Worm (Caenorhabditis elegans) whole organism, mixed stage, embryonic: ENCODE data around the gene F13A7.7.

Source experiments
- M03D4.4 ChIP-seq: sonication (generic microtip); optimal IDR thresholded peaks from 2 replicates; lab custom pipeline; 2017; ENCODE audit warnings: mild to moderate bottlenecking, missing genetic modification characterization, missing compliant biosample characterization
- bed-3 ChIP-seq: fragments of 200-800 bp; sonication (Bioruptor generic); optimal IDR thresholded peaks from 3 replicates; lab custom pipeline; 2018; ENCODE audit warnings: mild to moderate bottlenecking, missing genetic modification characterization, moderate library complexity, missing compliant biosample characterization
- blmp-1 ChIP-seq: fragments of 150-350 bp; optimal IDR thresholded peaks from 2 replicates; lab custom pipeline; 2014; ENCODE audit warnings: missing biosample characterization, missing genetic modification characterization
- ceh-39 ChIP-seq: fragments of 150-350 bp; optimal IDR thresholded peaks from 2 replicates; lab custom pipeline; 2014; ENCODE audit warnings: missing biosample characterization, missing genetic modification characterization
- ceh-43 ChIP-seq: fragments of 200-800 bp; sonication (Bioruptor generic); optimal IDR thresholded peaks from 2 replicates; lab custom pipeline; 2018; ENCODE audit warnings: mild to moderate bottlenecking, missing genetic modification characterization, moderate library complexity, missing compliant biosample characterization
- ceh-83 ChIP-seq: fragments of 200-800 bp; sonication (Bioruptor generic); optimal IDR thresholded peaks from 2 replicates; lab custom pipeline; 2018; ENCODE audit warnings: mild to moderate bottlenecking, missing genetic modification characterization, missing compliant biosample characterization
- ces-1 ChIP-seq: fragments of 150-350 bp; optimal IDR thresholded peaks from 2 replicates; lab custom pipeline; 2014; ENCODE audit warnings: missing biosample characterization, missing genetic modification reagents, missing genetic modification characterization
- cnd-1 ChIP-seq: fragments of 200-800 bp; sonication (Bioruptor generic); optimal IDR thresholded peaks from 2 replicates; lab custom pipeline; 2018; ENCODE audit warnings: mild to moderate bottlenecking, missing genetic modification characterization, missing compliant biosample characterization
- drap-1 ChIP-seq: fragments of 200-800 bp; sonication (Bioruptor generic); optimal IDR thresholded peaks from 3 replicates; lab custom pipeline; 2018; ENCODE audit warnings: mild to moderate bottlenecking, missing genetic modification characterization, missing compliant biosample characterization
- elt-1 ChIP-seq: sonication (generic microtip); optimal IDR thresholded peaks from 2 replicates; lab custom pipeline; 2017; ENCODE audit warnings: missing genetic modification characterization, mild to moderate bottlenecking, missing compliant biosample characterization, antibody characterized with exemption, moderate library complexity, borderline replicate concordance; ENCODE audit not compliant: insufficient read depth
- elt-3 ChIP-seq: fragments of 150-350 bp; optimal IDR thresholded peaks from 2 replicates; lab custom pipeline; 2014; ENCODE audit warnings: missing biosample characterization, missing genetic modification characterization
- flh-1 ChIP-seq: fragments of 200-800 bp; sonication (Bioruptor generic); optimal IDR thresholded peaks from 2 replicates; lab custom pipeline; 2018; ENCODE audit warnings: mild to moderate bottlenecking, missing genetic modification characterization, moderate library complexity, missing compliant biosample characterization
- ham-2 ChIP-seq: fragments of 200-800 bp; sonication (Bioruptor generic); optimal IDR thresholded peaks from 2 replicates; lab custom pipeline; 2018; ENCODE audit warnings: mild to moderate bottlenecking, missing genetic modification characterization, missing compliant biosample characterization
- hlh-1 ChIP-seq: fragments of 150-350 bp; optimal IDR thresholded peaks from 2 replicates; lab custom pipeline; 2014; ENCODE audit warnings: missing biosample characterization, missing genetic modification reagents, missing genetic modification characterization
- lin-13 ChIP-seq: fragments of 150-350 bp; optimal IDR thresholded peaks from 2 replicates; lab custom pipeline; 2014; ENCODE audit warnings: missing biosample characterization, missing genetic modification characterization
- lin-32 ChIP-seq: fragments of 200-800 bp; sonication (Bioruptor generic); optimal IDR thresholded peaks from 2 replicates; lab custom pipeline; 2018; ENCODE audit warnings: mild to moderate bottlenecking, missing genetic modification characterization, missing compliant biosample characterization
- lsy-2 ChIP-seq: fragments of 150-350 bp; optimal IDR thresholded peaks from 2 replicates; lab custom pipeline; 2014; ENCODE audit warnings: missing biosample characterization, missing genetic modification characterization
- mab-5 ChIP-seq: fragments of 150-350 bp; optimal IDR thresholded peaks from 2 replicates; lab custom pipeline; 2014; ENCODE audit warnings: missing biosample characterization, missing genetic modification characterization
- mep-1 ChIP-seq: fragments of 150-350 bp; optimal IDR thresholded peaks from 2 replicates; lab custom pipeline; 2017; ENCODE audit warnings: missing biosample characterization, missing genetic modification reagents, missing genetic modification characterization, inconsistent platforms
- mls-2 ChIP-seq: sonication (generic microtip); optimal IDR thresholded peaks from 2 replicates; lab custom pipeline; 2016; ENCODE audit warnings: mild to moderate bottlenecking, missing genetic modification characterization, moderate library complexity, missing compliant biosample characterization
- nhr-12 ChIP-seq: fragments of 150-350 bp; optimal IDR thresholded peaks from 2 replicates; lab custom pipeline; 2014; ENCODE audit warnings: missing biosample characterization, missing genetic modification characterization
- nhr-2 ChIP-seq: fragments of 150-350 bp; optimal IDR thresholded peaks from 2 replicates; lab custom pipeline; 2014; ENCODE audit warnings: missing biosample characterization, missing genetic modification characterization
- nhr-237 ChIP-seq: fragments of 150-350 bp; optimal IDR thresholded peaks from 2 replicates; lab custom pipeline; 2014; ENCODE audit warnings: missing biosample characterization, missing genetic modification characterization
- nhr-28 ChIP-seq: fragments of 150-350 bp; optimal IDR thresholded peaks from 2 replicates; lab custom pipeline; 2014; ENCODE audit warnings: missing biosample characterization, missing genetic modification characterization
- nhr-76 ChIP-seq: sonication (generic microtip); optimal IDR thresholded peaks from 2 replicates; lab custom pipeline; 2017; ENCODE audit warnings: missing biosample characterization, missing genetic modification characterization
- pha-4 ChIP-seq: fragments of 150-350 bp; optimal IDR thresholded peaks from 2 replicates; lab custom pipeline; 2018; ENCODE audit warnings: missing biosample characterization, missing genetic modification reagents, missing genetic modification characterization
- sem-2 ChIP-seq: fragments of 200-800 bp; sonication (Bioruptor generic); optimal IDR thresholded peaks from 2 replicates; lab custom pipeline; 2018; ENCODE audit warnings: mild to moderate bottlenecking, missing genetic modification characterization, missing compliant biosample characterization
- snpc-4 ChIP-seq: fragments of 150-350 bp; optimal IDR thresholded peaks from 2 replicates; lab custom pipeline; 2014; ENCODE audit warnings: missing biosample characterization, missing genetic modification characterization
- sptf-1 ChIP-seq: sonication (generic microtip); optimal IDR thresholded peaks from 2 replicates; lab custom pipeline; 2017; ENCODE audit warnings: mild to moderate bottlenecking, missing genetic modification characterization, moderate library complexity, missing compliant biosample characterization
- tbx-8 ChIP-seq: fragments of 200-800 bp; sonication (Bioruptor generic); optimal IDR thresholded peaks from 2 replicates; lab custom pipeline; 2018; ENCODE audit warnings: mild to moderate bottlenecking, missing genetic modification characterization, moderate library complexity, missing compliant biosample characterization
- unc-120 ChIP-seq: sonication (generic microtip); optimal IDR thresholded peaks from 2 replicates; lab custom pipeline; 2017; ENCODE audit warnings: missing genetic modification characterization, missing compliant biosample characterization; ENCODE audit not compliant: poor library complexity, severe bottlenecking
- unc-39 ChIP-seq: fragments of 150-350 bp; optimal IDR thresholded peaks from 2 replicates; lab custom pipeline; 2014; ENCODE audit warnings: missing biosample characterization, missing genetic modification characterization
- unc-62 ChIP-seq: fragments of 150-350 bp; optimal IDR thresholded peaks from 2 replicates; lab custom pipeline; 2014; ENCODE audit warnings: missing biosample characterization, missing genetic modification reagents, missing genetic modification characterization
- zip-8 ChIP-seq: fragments of 150-350 bp; optimal IDR thresholded peaks from 2 replicates; lab custom pipeline; 2014; ENCODE audit warnings: missing biosample characterization, missing genetic modification characterization
- ztf-11 ChIP-seq: fragments of 150-350 bp; optimal IDR thresholded peaks from 2 replicates; lab custom pipeline; 2014; ENCODE audit warnings: missing biosample characterization, missing genetic modification characterization

F13A7.7 gene

DNA sequence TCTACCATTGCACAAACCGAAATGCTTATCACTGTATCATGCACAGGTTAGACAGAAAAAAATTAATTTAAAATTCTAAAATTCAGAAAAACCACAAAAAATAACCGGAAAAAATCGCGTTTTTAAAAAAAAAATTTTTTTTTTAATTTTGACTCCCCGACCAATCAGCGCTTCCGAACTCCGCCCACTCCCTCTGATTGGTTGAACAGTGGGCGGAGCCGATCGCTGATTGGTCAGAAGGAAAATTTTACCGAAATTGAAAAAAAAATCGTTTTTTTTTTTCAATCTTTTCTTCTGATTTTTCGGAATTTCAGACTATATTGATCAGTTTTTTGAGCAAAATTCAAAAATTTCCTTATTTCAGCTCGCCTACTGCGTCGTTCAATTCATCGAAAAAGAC lies 22.3 kb downstream of the F13A7.7 start:
- TF ChIP-seq nhr-76 (no peak), ceh-39 (tag; lab: Kevin White, UChicago) (no peak), ceh-83 (GFP tag; lab: Kevin White, UChicago) (no peak), unc-120 (no peak), ceh-43 (GFP tag; lab: Kevin White, UChicago) (no peak), elt-1 (tag; lab: Kevin White, UChicago) (no peak), flh-1 (no peak)
- TF ChIP-seq, all 35 proteins: peak for 0

- TF ChIP-seq nhr-12 (no peak), unc-120 (no peak), bed-3 (GFP tag; lab: Kevin White, UChicago) (no peak), elt-3 (tag; lab: Kevin White, UChicago) (peak; percentile 5), blmp-1 (peak; percentile 47), cnd-1 (no peak)
Measured at ce11 chrV:16357253-16357652, 26.4 kb downstream of the F13A7.7 start, which contains the start of gene pptr-1. pptr-1 (plus strand) TSS chrV:16357521.

DNA sequence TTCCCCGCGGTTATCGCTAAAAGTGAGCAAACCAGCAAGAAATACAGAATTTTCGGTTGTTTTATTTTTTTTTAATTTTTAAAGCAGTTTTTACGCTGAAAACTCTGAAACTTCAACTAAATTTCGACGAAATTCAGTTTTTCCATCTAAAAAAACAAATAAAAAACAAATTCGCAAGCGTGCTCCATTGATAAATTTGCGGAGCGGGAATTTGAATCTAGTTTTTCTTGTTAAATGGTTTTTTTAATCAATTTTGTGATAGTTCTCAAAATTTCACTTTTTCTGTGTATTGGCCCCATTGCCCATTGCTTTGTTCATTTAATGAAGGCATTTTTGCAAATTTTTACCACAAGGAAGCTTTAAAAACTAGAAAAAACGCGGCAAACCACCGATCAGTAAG lies 26.8 kb downstream of the F13A7.7 start:
- no peak for TF ChIP-seq sptf-1
- TF ChIP-seq ham-2, result no peak
- no peak for TF ChIP-seq lin-13
- no peak for TF ChIP-seq mls-2 (tag; lab: Kevin White, UChicago)
- no peak for TF ChIP-seq elt-3 (tag; lab: Kevin White, UChicago)
- TF ChIP-seq unc-120, result no peak
- no peak for TF ChIP-seq flh-1
- TF ChIP-seq drap-1 (GFP tag; lab: Kevin White, UChicago), result no peak
- no peak for TF ChIP-seq tbx-8 (GFP tag; lab: Kevin White, UChicago)
- no peak for TF ChIP-seq M03D4.4 (tag; lab: Kevin White, UChicago)
- TF ChIP-seq, all 35 proteins: peak for 0

- TF ChIP-seq nhr-28 (tag; lab: Kevin White, UChicago), result no peak
- TF ChIP-seq bed-3 (GFP tag; lab: Kevin White, UChicago), result no peak
- peak; percentile 58 for TF ChIP-seq elt-3 (tag; lab: Kevin White, UChicago)
- TF ChIP-seq mab-5 (tag; lab: Kevin White, UChicago), result no peak
- TF ChIP-seq blmp-1, result peak; percentile 42
- no peak for TF ChIP-seq sem-2 (GFP tag; lab: Kevin White, UChicago)
- TF ChIP-seq unc-39 (tag; lab: Kevin White, UChicago), result no peak
- no peak for TF ChIP-seq ceh-43 (GFP tag; lab: Kevin White, UChicago)
- TF ChIP-seq ceh-39 (tag; lab: Kevin White, UChicago), result peak; percentile 49
- TF ChIP-seq ceh-83 (GFP tag; lab: Kevin White, UChicago), result no peak
- TF ChIP-seq ces-1 (GFP tag; lab: Kevin White, UChicago), result peak; percentile 76
- TF ChIP-seq zip-8 (tag; lab: Kevin White, UChicago), result no peak
- TF ChIP-seq nhr-76, result no peak
- peak; percentile 22 for TF ChIP-seq lsy-2 (tag; lab: Kevin White, UChicago)
- peak; percentile 77 for TF ChIP-seq mls-2 (tag; lab: Kevin White, UChicago)
- TF ChIP-seq nhr-2 (tag; lab: Kevin White, UChicago), result peak; percentile 85
- peak; percentile 22 for TF ChIP-seq hlh-1 (tag; lab: Kevin White, UChicago)
- no peak for TF ChIP-seq lin-32 (GFP tag; lab: Kevin White, UChicago)
- TF ChIP-seq sptf-1, result peak; percentile 65
- peak; percentile 42 for TF ChIP-seq mep-1 (tag; lab: Kevin White, UChicago)
- TF ChIP-seq ztf-11 (tag; lab: Kevin White, UChicago), result peak; percentile 51
- TF ChIP-seq cnd-1, result peak; percentile 33
- no peak for TF ChIP-seq tbx-8 (GFP tag; lab: Kevin White, UChicago)
- TF ChIP-seq unc-120, result peak; percentile 59
- no peak for TF ChIP-seq nhr-12
- TF ChIP-seq pha-4 (tag; lab: Kevin White, UChicago), result peak; percentile 70
- peak; percentile 55 for TF ChIP-seq ham-2
- peak; percentile 51 for TF ChIP-seq nhr-237
- TF ChIP-seq lin-13, result peak; percentile 42
- peak; percentile 37 for TF ChIP-seq drap-1 (GFP tag; lab: Kevin White, UChicago)
- TF ChIP-seq elt-1 (tag; lab: Kevin White, UChicago), result no peak
- no peak for TF ChIP-seq snpc-4 (tag; lab: Kevin White, UChicago)
- peak; percentile 8 for TF ChIP-seq M03D4.4 (tag; lab: Kevin White, UChicago)
- peak; percentile 47 for TF ChIP-seq unc-62 (GFP tag; lab: Kevin White, UChicago)
- no peak for TF ChIP-seq flh-1
Measured at ce11 chrV:16355941-16356340, 27.7 kb downstream of the F13A7.7 start.
